Worm (Caenorhabditis elegans): Measurements from ENCODE around the gene srab-24.

- TF ChIP-seq unc-39 (tag; optimal IDR thresholded peaks at IDR 0.05), result no peak
- TF ChIP-seq nhr-11 (tag; optimal IDR thresholded peaks at IDR 0.05), result no peak
- no peak for TF ChIP-seq aly-2 (tag; optimal IDR thresholded peaks at IDR 0.05)
- no peak for TF ChIP-seq ama-1 (optimal IDR thresholded peaks at IDR 0.05)
- TF ChIP-seq ztf-4 (tag; optimal IDR thresholded peaks at IDR 0.05), result no peak
- no peak for TF ChIP-seq nhr-237 (tag; optimal IDR thresholded peaks at IDR 0.05)
- TF ChIP-seq snpc-4 (tag; optimal IDR thresholded peaks at IDR 0.05), result peak; percentile 24
- no peak for TF ChIP-seq ztf-11 (tag; optimal IDR thresholded peaks at IDR 0.05)
- TF ChIP-seq lsy-2 (tag; optimal IDR thresholded peaks at IDR 0.05), result no peak
- TF ChIP-seq skn-1 (tag; optimal IDR thresholded peaks at IDR 0.05), result no peak
- TF ChIP-seq lin-13 (GFP tag; optimal IDR thresholded peaks at IDR 0.05), result peak; percentile 28
- TF ChIP-seq nhr-12 (tag; optimal IDR thresholded peaks at IDR 0.05), result no peak
- TF ChIP-seq ZK546.5 (tag; optimal IDR thresholded peaks at IDR 0.05), result no peak
Observed at ce11 chrIV:14224912-14225311, 25.1 kb downstream of the srab-24 start.
